Worm (Caenorhabditis elegans) whole organism, mixed stage, embryonic: ENCODE results near the gene coa-7.

Experiments used
- M03D4.4 ChIP-seq: sonication (generic microtip); optimal IDR thresholded peaks from 2 replicates; lab custom pipeline; 2017; ENCODE audit warnings: mild to moderate bottlenecking, missing genetic modification characterization, missing compliant biosample characterization
- bed-3 ChIP-seq: fragments of 200-800 bp; sonication (Bioruptor generic); optimal IDR thresholded peaks from 3 replicates; lab custom pipeline; 2018; ENCODE audit warnings: mild to moderate bottlenecking, missing genetic modification characterization, moderate library complexity, missing compliant biosample characterization
- blmp-1 ChIP-seq: fragments of 150-350 bp; optimal IDR thresholded peaks from 2 replicates; lab custom pipeline; 2014; ENCODE audit warnings: missing biosample characterization, missing genetic modification characterization
- ceh-39 ChIP-seq: fragments of 150-350 bp; optimal IDR thresholded peaks from 2 replicates; lab custom pipeline; 2014; ENCODE audit warnings: missing biosample characterization, missing genetic modification characterization
- ceh-43 ChIP-seq: fragments of 200-800 bp; sonication (Bioruptor generic); optimal IDR thresholded peaks from 2 replicates; lab custom pipeline; 2018; ENCODE audit warnings: mild to moderate bottlenecking, missing genetic modification characterization, moderate library complexity, missing compliant biosample characterization
- ceh-83 ChIP-seq: fragments of 200-800 bp; sonication (Bioruptor generic); optimal IDR thresholded peaks from 2 replicates; lab custom pipeline; 2018; ENCODE audit warnings: mild to moderate bottlenecking, missing genetic modification characterization, missing compliant biosample characterization
- ces-1 ChIP-seq: fragments of 150-350 bp; optimal IDR thresholded peaks from 2 replicates; lab custom pipeline; 2014; ENCODE audit warnings: missing biosample characterization, missing genetic modification reagents, missing genetic modification characterization
- cnd-1 ChIP-seq: fragments of 200-800 bp; sonication (Bioruptor generic); optimal IDR thresholded peaks from 2 replicates; lab custom pipeline; 2018; ENCODE audit warnings: mild to moderate bottlenecking, missing genetic modification characterization, missing compliant biosample characterization
- drap-1 ChIP-seq: fragments of 200-800 bp; sonication (Bioruptor generic); optimal IDR thresholded peaks from 3 replicates; lab custom pipeline; 2018; ENCODE audit warnings: mild to moderate bottlenecking, missing genetic modification characterization, missing compliant biosample characterization
- elt-1 ChIP-seq: sonication (generic microtip); optimal IDR thresholded peaks from 2 replicates; lab custom pipeline; 2017; ENCODE audit warnings: missing genetic modification characterization, mild to moderate bottlenecking, missing compliant biosample characterization, antibody characterized with exemption, moderate library complexity, borderline replicate concordance; ENCODE audit not compliant: insufficient read depth
- elt-3 ChIP-seq: fragments of 150-350 bp; optimal IDR thresholded peaks from 2 replicates; lab custom pipeline; 2014; ENCODE audit warnings: missing biosample characterization, missing genetic modification characterization
- flh-1 ChIP-seq: fragments of 200-800 bp; sonication (Bioruptor generic); optimal IDR thresholded peaks from 2 replicates; lab custom pipeline; 2018; ENCODE audit warnings: mild to moderate bottlenecking, missing genetic modification characterization, moderate library complexity, missing compliant biosample characterization
- ham-2 ChIP-seq: fragments of 200-800 bp; sonication (Bioruptor generic); optimal IDR thresholded peaks from 2 replicates; lab custom pipeline; 2018; ENCODE audit warnings: mild to moderate bottlenecking, missing genetic modification characterization, missing compliant biosample characterization
- hlh-1 ChIP-seq: fragments of 150-350 bp; optimal IDR thresholded peaks from 2 replicates; lab custom pipeline; 2014; ENCODE audit warnings: missing biosample characterization, missing genetic modification reagents, missing genetic modification characterization
- lin-13 ChIP-seq: fragments of 150-350 bp; optimal IDR thresholded peaks from 2 replicates; lab custom pipeline; 2014; ENCODE audit warnings: missing biosample characterization, missing genetic modification characterization
- lin-32 ChIP-seq: fragments of 200-800 bp; sonication (Bioruptor generic); optimal IDR thresholded peaks from 2 replicates; lab custom pipeline; 2018; ENCODE audit warnings: mild to moderate bottlenecking, missing genetic modification characterization, missing compliant biosample characterization
- lsy-2 ChIP-seq: fragments of 150-350 bp; optimal IDR thresholded peaks from 2 replicates; lab custom pipeline; 2014; ENCODE audit warnings: missing biosample characterization, missing genetic modification characterization
- mab-5 ChIP-seq: fragments of 150-350 bp; optimal IDR thresholded peaks from 2 replicates; lab custom pipeline; 2014; ENCODE audit warnings: missing biosample characterization, missing genetic modification characterization
- mep-1 ChIP-seq: fragments of 150-350 bp; optimal IDR thresholded peaks from 2 replicates; lab custom pipeline; 2017; ENCODE audit warnings: missing biosample characterization, missing genetic modification reagents, missing genetic modification characterization, inconsistent platforms
- mls-2 ChIP-seq: sonication (generic microtip); optimal IDR thresholded peaks from 2 replicates; lab custom pipeline; 2016; ENCODE audit warnings: mild to moderate bottlenecking, missing genetic modification characterization, moderate library complexity, missing compliant biosample characterization
- nhr-12 ChIP-seq: fragments of 150-350 bp; optimal IDR thresholded peaks from 2 replicates; lab custom pipeline; 2014; ENCODE audit warnings: missing biosample characterization, missing genetic modification characterization
- nhr-2 ChIP-seq: fragments of 150-350 bp; optimal IDR thresholded peaks from 2 replicates; lab custom pipeline; 2014; ENCODE audit warnings: missing biosample characterization, missing genetic modification characterization
- nhr-237 ChIP-seq: fragments of 150-350 bp; optimal IDR thresholded peaks from 2 replicates; lab custom pipeline; 2014; ENCODE audit warnings: missing biosample characterization, missing genetic modification characterization
- nhr-28 ChIP-seq: fragments of 150-350 bp; optimal IDR thresholded peaks from 2 replicates; lab custom pipeline; 2014; ENCODE audit warnings: missing biosample characterization, missing genetic modification characterization
- nhr-76 ChIP-seq: sonication (generic microtip); optimal IDR thresholded peaks from 2 replicates; lab custom pipeline; 2017; ENCODE audit warnings: missing biosample characterization, missing genetic modification characterization
- pha-4 ChIP-seq: fragments of 150-350 bp; optimal IDR thresholded peaks from 2 replicates; lab custom pipeline; 2018; ENCODE audit warnings: missing biosample characterization, missing genetic modification reagents, missing genetic modification characterization
- sem-2 ChIP-seq: fragments of 200-800 bp; sonication (Bioruptor generic); optimal IDR thresholded peaks from 2 replicates; lab custom pipeline; 2018; ENCODE audit warnings: mild to moderate bottlenecking, missing genetic modification characterization, missing compliant biosample characterization
- snpc-4 ChIP-seq: fragments of 150-350 bp; optimal IDR thresholded peaks from 2 replicates; lab custom pipeline; 2014; ENCODE audit warnings: missing biosample characterization, missing genetic modification characterization
- sptf-1 ChIP-seq: sonication (generic microtip); optimal IDR thresholded peaks from 2 replicates; lab custom pipeline; 2017; ENCODE audit warnings: mild to moderate bottlenecking, missing genetic modification characterization, moderate library complexity, missing compliant biosample characterization
- tbx-8 ChIP-seq: fragments of 200-800 bp; sonication (Bioruptor generic); optimal IDR thresholded peaks from 2 replicates; lab custom pipeline; 2018; ENCODE audit warnings: mild to moderate bottlenecking, missing genetic modification characterization, moderate library complexity, missing compliant biosample characterization
- unc-120 ChIP-seq: sonication (generic microtip); optimal IDR thresholded peaks from 2 replicates; lab custom pipeline; 2017; ENCODE audit warnings: missing genetic modification characterization, missing compliant biosample characterization; ENCODE audit not compliant: poor library complexity, severe bottlenecking
- unc-39 ChIP-seq: fragments of 150-350 bp; optimal IDR thresholded peaks from 2 replicates; lab custom pipeline; 2014; ENCODE audit warnings: missing biosample characterization, missing genetic modification characterization
- unc-62 ChIP-seq: fragments of 150-350 bp; optimal IDR thresholded peaks from 2 replicates; lab custom pipeline; 2014; ENCODE audit warnings: missing biosample characterization, missing genetic modification reagents, missing genetic modification characterization
- zip-8 ChIP-seq: fragments of 150-350 bp; optimal IDR thresholded peaks from 2 replicates; lab custom pipeline; 2014; ENCODE audit warnings: missing biosample characterization, missing genetic modification characterization
- ztf-11 ChIP-seq: fragments of 150-350 bp; optimal IDR thresholded peaks from 2 replicates; lab custom pipeline; 2014; ENCODE audit warnings: missing biosample characterization, missing genetic modification characterization

The coa-7 gene

ce11 chrII:11637189-11637754 is 13.7 kb downstream of the coa-7 start:
- TF ChIP-seq ces-1 (GFP tag; lab: Kevin White, UChicago) = peak; percentile 83
- no peak for TF ChIP-seq drap-1
- peak; percentile 39 for TF ChIP-seq nhr-237 (tag; lab: Kevin White, UChicago)
- no peak for TF ChIP-seq bed-3
- peak; percentile 28 for TF ChIP-seq mls-2 (tag; lab: Kevin White, UChicago)
- peak; percentile 26 for TF ChIP-seq ceh-43 (GFP tag; lab: Kevin White, UChicago)
- peak; percentile 12 for TF ChIP-seq lsy-2 (tag; lab: Kevin White, UChicago)

- TF ChIP-seq hlh-1 (tag; lab: Kevin White, UChicago) (peak; percentile 16), sptf-1 (tag; lab: Kevin White, UChicago) (peak; percentile 51), pha-4 (tag; lab: Kevin White, UChicago) (no peak), nhr-12 (tag; lab: Kevin White, UChicago) (no peak)
These were observed 14.3 kb downstream of the coa-7 start for ce11 chrII:11636617-11637016.

DNA sequence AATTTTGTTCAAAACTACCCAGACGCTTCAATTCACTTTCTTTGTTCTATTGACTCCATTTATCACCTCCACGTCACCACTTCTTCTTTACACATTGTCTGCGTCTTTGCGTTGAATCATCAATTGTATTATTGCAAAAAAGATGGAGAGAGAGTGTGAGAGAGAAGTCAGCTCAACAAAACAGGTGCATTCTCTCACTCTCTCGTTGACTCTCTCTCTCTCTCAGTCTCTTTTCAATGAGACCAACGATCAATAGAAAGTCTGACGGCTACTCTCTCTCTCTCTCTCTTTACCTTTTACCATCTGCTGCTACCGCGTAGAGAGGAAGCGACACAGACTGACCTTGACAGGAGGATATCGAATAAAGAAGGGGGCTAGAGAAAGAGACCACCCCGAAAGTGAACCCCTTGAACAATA is 15.2 kb downstream of the coa-7 start:
- TF ChIP-seq flh-1 (GFP tag; lab: Kevin White, UChicago) = no peak
- TF ChIP-seq ceh-43 (GFP tag; lab: Kevin White, UChicago) = peak; percentile 13
- TF ChIP-seq cnd-1 (tag; lab: Kevin White, UChicago) = peak; percentile 94
- TF ChIP-seq lin-32 = peak; percentile 95
- peak; percentile 60 for TF ChIP-seq mls-2 (tag; lab: Kevin White, UChicago)
- peak; percentile 61 for TF ChIP-seq nhr-28 (tag; lab: Kevin White, UChicago)
- TF ChIP-seq zip-8 (tag; lab: Kevin White, UChicago) = peak; percentile 32
- TF ChIP-seq bed-3 = peak; percentile 6
- peak; percentile 98 for TF ChIP-seq ham-2 (GFP tag; lab: Kevin White, UChicago)
- peak; percentile 97 for TF ChIP-seq hlh-1 (tag; lab: Kevin White, UChicago)
- no peak for TF ChIP-seq lin-13 (tag; lab: Kevin White, UChicago)
- TF ChIP-seq tbx-8 (GFP tag; lab: Kevin White, UChicago) = peak; percentile 44
- TF ChIP-seq unc-39 (tag; lab: Kevin White, UChicago) = no peak
- peak; percentile 85 for TF ChIP-seq ceh-39 (tag; lab: Kevin White, UChicago)
- peak; percentile 83 for TF ChIP-seq nhr-237 (tag; lab: Kevin White, UChicago)
- peak; percentile 61 for TF ChIP-seq unc-120
- no peak for TF ChIP-seq nhr-76 (tag; lab: Kevin White, UChicago)
- TF ChIP-seq unc-62 (GFP tag; lab: Kevin White, UChicago) = peak; percentile 97
- no peak for TF ChIP-seq snpc-4 (tag; lab: Kevin White, UChicago)
- TF ChIP-seq nhr-2 (tag; lab: Kevin White, UChicago) = peak; percentile 89
- TF ChIP-seq lsy-2 (tag; lab: Kevin White, UChicago) = peak; percentile 52
- peak; percentile 83 for TF ChIP-seq ces-1 (GFP tag; lab: Kevin White, UChicago)
- TF ChIP-seq ztf-11 (tag; lab: Kevin White, UChicago) = peak; percentile 85
- peak; percentile 62 for TF ChIP-seq mep-1
- TF ChIP-seq sptf-1 (tag; lab: Kevin White, UChicago) = peak; percentile 73
- no peak for TF ChIP-seq sem-2 (GFP tag; lab: Kevin White, UChicago)
- TF ChIP-seq elt-1 = no peak
- peak; percentile 36 for TF ChIP-seq mab-5 (tag; lab: Kevin White, UChicago)
- peak; percentile 31 for TF ChIP-seq pha-4 (tag; lab: Kevin White, UChicago)
- TF ChIP-seq elt-3 (tag; lab: Kevin White, UChicago) = no peak
- peak; percentile 55 for TF ChIP-seq blmp-1

- TF ChIP-seq flh-1 (GFP tag; lab: Kevin White, UChicago) = no peak
- no peak for TF ChIP-seq nhr-2 (tag; lab: Kevin White, UChicago)
- TF ChIP-seq pha-4 (tag; lab: Kevin White, UChicago) = peak; percentile 91
- TF ChIP-seq nhr-28 (tag; lab: Kevin White, UChicago) = no peak
- TF ChIP-seq cnd-1 (tag; lab: Kevin White, UChicago) = peak; percentile 76
- no peak for TF ChIP-seq ceh-83 (GFP tag; lab: Kevin White, UChicago)
- no peak for TF ChIP-seq bed-3
- no peak for TF ChIP-seq mep-1
- TF ChIP-seq tbx-8 (GFP tag; lab: Kevin White, UChicago) = no peak
- peak; percentile 34 for TF ChIP-seq sem-2 (GFP tag; lab: Kevin White, UChicago)
- peak; percentile 94 for TF ChIP-seq ham-2 (GFP tag; lab: Kevin White, UChicago)
- peak; percentile 35 for TF ChIP-seq ces-1 (GFP tag; lab: Kevin White, UChicago)
- no peak for TF ChIP-seq mab-5 (tag; lab: Kevin White, UChicago)
- peak; percentile 3 for TF ChIP-seq elt-3 (tag; lab: Kevin White, UChicago)
- TF ChIP-seq sptf-1 (tag; lab: Kevin White, UChicago) = peak; percentile 83
- TF ChIP-seq snpc-4 (tag; lab: Kevin White, UChicago) = no peak
- peak; percentile 81 for TF ChIP-seq drap-1
- peak; percentile 56 for TF ChIP-seq ztf-11 (tag; lab: Kevin White, UChicago)
- no peak for TF ChIP-seq blmp-1
- TF ChIP-seq nhr-76 (tag; lab: Kevin White, UChicago) = peak; percentile 11
- no peak for TF ChIP-seq nhr-12 (tag; lab: Kevin White, UChicago)
- TF ChIP-seq unc-39 (tag; lab: Kevin White, UChicago) = no peak
- TF ChIP-seq unc-120 = peak; percentile 73
- no peak for TF ChIP-seq zip-8 (tag; lab: Kevin White, UChicago)
- TF ChIP-seq lin-13 (tag; lab: Kevin White, UChicago) = peak; percentile 41
- peak; percentile 81 for TF ChIP-seq unc-62 (GFP tag; lab: Kevin White, UChicago)
- TF ChIP-seq M03D4.4 (tag; lab: Kevin White, UChicago) = peak; percentile 63
- peak; percentile 17 for TF ChIP-seq lin-32
- TF ChIP-seq mls-2 (tag; lab: Kevin White, UChicago) = peak; percentile 89
- peak; percentile 49 for TF ChIP-seq hlh-1 (tag; lab: Kevin White, UChicago)
- TF ChIP-seq nhr-237 (tag; lab: Kevin White, UChicago) = peak; percentile 54
- TF ChIP-seq lsy-2 (tag; lab: Kevin White, UChicago) = peak; percentile 59
- TF ChIP-seq ceh-39 (tag; lab: Kevin White, UChicago) = no peak
These were observed 16.0 kb downstream of the coa-7 start for ce11 chrII:11634681-11635527.
